Worm (Caenorhabditis elegans) whole organism, L1 larva: ENCODE data around the gene ehs-1.

Experiments
- C16A3.4 ChIP-seq: fragments of 150-350 bp; optimal IDR thresholded peaks from 2 replicates; lab custom pipeline; 2014; ENCODE audit warnings: missing biosample characterization, missing genetic modification characterization
- F16B12.6 ChIP-seq: fragments of 150-350 bp; optimal IDR thresholded peaks from 2 replicates; lab custom pipeline; 2014; ENCODE audit warnings: missing biosample characterization, missing genetic modification characterization
- alr-1 ChIP-seq: fragments of 200-800 bp; sonication (Bioruptor generic); optimal IDR thresholded peaks from 2 replicates; lab custom pipeline; 2018; ENCODE audit warnings: borderline replicate concordance, mild to moderate bottlenecking, missing genetic modification characterization, missing compliant biosample characterization
- aly-2 ChIP-seq: fragments of 150-350 bp; optimal IDR thresholded peaks from 2 replicates; lab custom pipeline; 2014; ENCODE audit warnings: missing biosample characterization, missing genetic modification characterization
- blmp-1 ChIP-seq: fragments of 150-350 bp; optimal IDR thresholded peaks from 2 replicates; lab custom pipeline; 2014; ENCODE audit warnings: missing biosample characterization, missing genetic modification characterization
- ceh-63 ChIP-seq: fragments of 200-800 bp; sonication (Bioruptor generic); optimal IDR thresholded peaks from 2 replicates; lab custom pipeline; 2018; ENCODE audit warnings: mild to moderate bottlenecking, missing genetic modification characterization, missing compliant biosample characterization
- ceh-8 ChIP-seq: fragments of 200-800 bp; sonication (Bioruptor generic); optimal IDR thresholded peaks from 2 replicates; lab custom pipeline; 2018; ENCODE audit warnings: mild to moderate bottlenecking, missing genetic modification characterization, moderate library complexity, missing compliant biosample characterization
- ceh-82 ChIP-seq, 3 experiments: fragments of 150-350 bp in 1 of 3; sonication (generic microtip) in 2 of 3; optimal IDR thresholded peaks; 2 replicates each; lab custom pipeline; 2014 to 2017; ENCODE audit warnings: missing biosample characterization in 3 of 3, missing genetic modification characterization in 3 of 3
- ces-1 ChIP-seq: fragments of 150-350 bp; optimal IDR thresholded peaks from 2 replicates; lab custom pipeline; 2014; ENCODE audit warnings: missing biosample characterization, missing genetic modification reagents, missing genetic modification characterization
- dpl-1 ChIP-seq, 3 experiments: fragments of 150-350 bp in 2 of 3; sonication (generic microtip) in 1 of 3; optimal IDR thresholded peaks; 2 replicates each; lab custom pipeline; 2014 to 2017; ENCODE audit warnings: missing biosample characterization in 3 of 3, missing genetic modification characterization in 3 of 3, missing genetic modification reagents in 3 of 3
- dsc-1 ChIP-seq: sonication (generic microtip); optimal IDR thresholded peaks from 2 replicates; lab custom pipeline; 2016; ENCODE audit warnings: mild to moderate bottlenecking, missing genetic modification characterization, missing compliant biosample characterization
- efl-3 ChIP-seq: fragments of 200-800 bp; sonication (Bioruptor generic); optimal IDR thresholded peaks from 2 replicates; lab custom pipeline; 2018; ENCODE audit warnings: mild to moderate bottlenecking, missing genetic modification characterization, missing compliant biosample characterization
- elt-2 ChIP-seq: sonication (generic microtip); optimal IDR thresholded peaks from 2 replicates; lab custom pipeline; 2016; ENCODE audit warnings: missing genetic modification characterization, mild to moderate bottlenecking, inconsistent platforms, missing compliant biosample characterization, missing genetic modification reagents
- fkh-10 ChIP-seq: sonication (generic microtip); optimal IDR thresholded peaks from 2 replicates; lab custom pipeline; 2017; ENCODE audit warnings: missing biosample characterization, missing genetic modification reagents, missing genetic modification characterization
- fkh-4 ChIP-seq: sonication (generic microtip); optimal IDR thresholded peaks from 2 replicates; lab custom pipeline; 2016; ENCODE audit warnings: missing compliant biosample characterization, missing genetic modification characterization, borderline replicate concordance
- irx-1 ChIP-seq: sonication (generic microtip); optimal IDR thresholded peaks from 2 replicates; lab custom pipeline; 2016; ENCODE audit warnings: missing genetic modification characterization, missing compliant biosample characterization
- lin-14 ChIP-seq: fragments of 200-800 bp; sonication (Bioruptor generic); optimal IDR thresholded peaks from 2 replicates; lab custom pipeline; 2018; ENCODE audit warnings: mild to moderate bottlenecking, missing genetic modification characterization, moderate library complexity, missing compliant biosample characterization
- lin-15B ChIP-seq: fragments of 150-350 bp; sonication (generic microtip); optimal IDR thresholded peaks from 3 replicates; lab custom pipeline; 2014; ENCODE audit warnings: missing biosample characterization, missing genetic modification characterization
- lir-3 ChIP-seq: sonication (generic microtip); optimal IDR thresholded peaks from 2 replicates; lab custom pipeline; 2016; ENCODE audit warnings: mild to moderate bottlenecking, missing genetic modification characterization, moderate library complexity, missing compliant biosample characterization; ENCODE audit not compliant: poor library complexity
- lsy-2 ChIP-seq, 2 experiments: fragments of 150-350 bp; optimal IDR thresholded peaks; 2 replicates each; lab custom pipeline; 2014; ENCODE audit warnings: missing biosample characterization in 2 of 2, missing genetic modification characterization in 2 of 2
- mab-9 ChIP-seq: fragments of 200-800 bp; sonication (Bioruptor generic); IDR thresholded peaks from 2 replicates; pipeline ENCODE4 v1.3.6; 2022; ENCODE audit warnings: missing genetic modification reagents, missing genetic modification characterization, missing compliant biosample characterization
- mef-2 ChIP-seq: fragments of 150-350 bp; optimal IDR thresholded peaks from 2 replicates; lab custom pipeline; 2014; ENCODE audit warnings: missing biosample characterization, missing genetic modification characterization
- nhr-11 ChIP-seq: fragments of 150-350 bp; optimal IDR thresholded peaks from 2 replicates; lab custom pipeline; 2014; ENCODE audit warnings: missing biosample characterization, missing genetic modification characterization
- nhr-237 ChIP-seq: fragments of 150-350 bp; optimal IDR thresholded peaks from 2 replicates; lab custom pipeline; 2014; ENCODE audit warnings: missing biosample characterization, missing genetic modification characterization
- nhr-28 ChIP-seq: fragments of 150-350 bp; optimal IDR thresholded peaks from 2 replicates; lab custom pipeline; 2014; ENCODE audit warnings: missing biosample characterization, missing genetic modification characterization
- nhr-76 ChIP-seq: sonication (generic microtip); optimal IDR thresholded peaks from 2 replicates; lab custom pipeline; 2017; ENCODE audit warnings: missing biosample characterization, missing genetic modification characterization
- nhr-77 ChIP-seq: fragments of 150-350 bp; optimal IDR thresholded peaks from 2 replicates; lab custom pipeline; 2014; ENCODE audit warnings: missing biosample characterization, missing genetic modification characterization
- nhr-84 ChIP-seq: sonication (generic microtip); optimal IDR thresholded peaks from 2 replicates; lab custom pipeline; 2017; ENCODE audit warnings: missing biosample characterization, missing genetic modification characterization
- nhr-85 ChIP-seq: sonication (generic microtip); peaks from one replicate; lab custom pipeline; 2016; ENCODE audit warnings: missing genetic modification characterization, inconsistent platforms, missing compliant biosample characterization
- pag-3 ChIP-seq: sonication (generic microtip); optimal IDR thresholded peaks from 2 replicates; lab custom pipeline; 2017; ENCODE audit warnings: missing genetic modification characterization, mild to moderate bottlenecking, missing compliant biosample characterization, antibody characterized with exemption, borderline replicate concordance; ENCODE audit not compliant: insufficient read depth
- pqm-1 ChIP-seq: sonication (generic microtip); optimal IDR thresholded peaks from 3 replicates; lab custom pipeline; 2017; ENCODE audit warnings: missing biosample characterization, missing genetic modification characterization
- rnt-1 ChIP-seq: sonication (generic microtip); optimal IDR thresholded peaks from 2 replicates; lab custom pipeline; 2016; ENCODE audit warnings: mild to moderate bottlenecking, missing genetic modification characterization, moderate library complexity, missing compliant biosample characterization
- skn-1 ChIP-seq: fragments of 150-350 bp; optimal IDR thresholded peaks from 2 replicates; lab custom pipeline; 2014; ENCODE audit warnings: missing biosample characterization, missing genetic modification characterization
- snpc-4 ChIP-seq: fragments of 150-350 bp; optimal IDR thresholded peaks from 2 replicates; lab custom pipeline; 2014; ENCODE audit warnings: missing biosample characterization, missing genetic modification characterization
- snu-23 ChIP-seq: sonication (generic microtip); optimal IDR thresholded peaks from 2 replicates; lab custom pipeline; 2016; ENCODE audit warnings: missing genetic modification characterization, missing compliant biosample characterization
- sox-4 ChIP-seq: sonication (generic microtip); optimal IDR thresholded peaks from 2 replicates; lab custom pipeline; 2016; ENCODE audit warnings: missing genetic modification characterization, missing compliant biosample characterization
- sup-37 ChIP-seq: fragments of 200-800 bp; sonication (Bioruptor generic); optimal IDR thresholded peaks from 2 replicates; lab custom pipeline; 2018; ENCODE audit warnings: mild to moderate bottlenecking, missing genetic modification characterization, missing compliant biosample characterization
- swsn-7 ChIP-seq: sonication (generic microtip); optimal IDR thresholded peaks from 2 replicates; lab custom pipeline; 2016; ENCODE audit warnings: missing genetic modification characterization, missing compliant biosample characterization
- tbx-2 ChIP-seq: sonication (generic microtip); optimal IDR thresholded peaks from 2 replicates; lab custom pipeline; 2016; ENCODE audit warnings: missing genetic modification characterization, missing compliant biosample characterization
- unc-62 ChIP-seq: fragments of 150-350 bp; optimal IDR thresholded peaks from 2 replicates; lab custom pipeline; 2014; ENCODE audit warnings: missing biosample characterization, missing genetic modification reagents, missing genetic modification characterization
- unc-86 ChIP-seq: sonication (generic microtip); optimal IDR thresholded peaks from 2 replicates; lab custom pipeline; 2016; ENCODE audit warnings: missing genetic modification characterization, missing compliant biosample characterization
- unc-98 ChIP-seq: fragments of 200-800 bp; sonication (Bioruptor generic); IDR thresholded peaks from 2 replicates; pipeline ENCODE4 v1.3.6; 2022; ENCODE audit warnings: missing genetic modification characterization, missing compliant biosample characterization
- vab-15 ChIP-seq: sonication (generic microtip); optimal IDR thresholded peaks from 2 replicates; lab custom pipeline; 2017; ENCODE audit warnings: missing genotype, mild to moderate bottlenecking, missing genetic modification characterization, missing compliant biosample characterization
- zag-1 ChIP-seq: fragments of 150-350 bp; optimal IDR thresholded peaks from 2 replicates; lab custom pipeline; 2014; ENCODE audit warnings: missing biosample characterization, missing genetic modification characterization

ehs-1 gene

DNA sequence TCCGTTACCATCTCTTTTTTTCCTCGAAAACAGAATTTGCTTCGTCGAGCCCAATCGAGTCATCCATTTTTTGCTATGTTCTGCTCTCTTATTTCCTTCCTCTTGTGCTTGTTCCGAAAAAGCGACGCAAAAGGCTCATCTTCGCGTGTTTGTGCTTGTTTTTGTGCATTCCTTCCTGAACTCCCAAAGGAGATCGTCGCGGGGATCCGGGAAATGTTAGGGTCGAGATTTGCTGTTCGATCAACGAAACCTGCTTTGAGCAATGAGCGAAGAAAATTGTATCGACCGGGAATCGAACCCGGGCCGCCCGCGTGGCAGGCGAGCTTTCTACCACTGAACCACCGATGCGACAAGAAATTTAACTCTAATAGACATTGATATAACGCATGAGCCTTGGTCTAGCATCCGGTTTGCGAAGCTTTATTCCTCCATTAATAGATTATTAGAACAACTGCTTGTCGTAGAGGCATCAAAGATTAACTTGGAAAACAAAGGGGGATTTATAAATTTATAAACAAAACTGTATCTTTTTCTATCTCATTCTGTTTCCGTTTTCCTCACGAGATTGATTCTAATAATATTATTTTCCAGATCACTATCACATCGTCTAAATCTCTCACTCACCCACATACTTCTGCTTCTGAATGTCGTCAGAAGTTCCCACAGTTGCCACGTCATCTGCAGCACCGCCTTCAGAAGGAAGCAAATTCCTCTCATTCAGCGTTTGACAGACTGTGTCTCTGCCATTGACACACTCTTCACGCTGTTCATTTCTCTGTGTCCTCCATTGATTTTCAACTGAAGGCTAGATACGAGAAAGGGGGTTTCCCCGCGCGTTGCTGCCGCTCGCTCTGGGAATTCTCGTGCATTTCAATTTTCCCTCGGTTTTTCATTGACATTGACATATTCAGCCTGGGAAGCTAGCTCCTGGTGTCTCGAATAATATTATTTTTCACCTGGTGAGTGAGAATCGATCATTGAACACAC, 38.3 kb upstream of the ehs-1 start, which contains the start of gene K05F1.6 (continued):
- TF ChIP-seq alr-1: no peak
- TF ChIP-seq rnt-1 (tag; lab: Kevin White, UChicago): peak; percentile 78
- no peak for TF ChIP-seq pqm-1 (tag; lab: Kevin White, UChicago)
- no peak for TF ChIP-seq blmp-1
- no peak for TF ChIP-seq sox-4 (tag; lab: Kevin White, UChicago)
- peak; percentile 59 for TF ChIP-seq C16A3.4 (tag; lab: Kevin White, UChicago)
- no peak for TF ChIP-seq nhr-11 (tag; lab: Kevin White, UChicago)
- TF ChIP-seq mab-9 (GFP tag; lab: Robert Waterston, UW): no peak
- no peak for TF ChIP-seq unc-62 (GFP tag; lab: Kevin White, UChicago)
- TF ChIP-seq efl-3 (GFP tag; lab: Kevin White, UChicago): no peak
- TF ChIP-seq skn-1 (tag; lab: Kevin White, UChicago): peak; percentile 11
- TF ChIP-seq lsy-2 (tag; optimal IDR thresholded peaks at IDR 0.05; lab: Kevin White, UChicago): peak in 1 of 2 experiments; percentile 52
- no peak for TF ChIP-seq fkh-4 (tag; lab: Kevin White, UChicago)
- TF ChIP-seq fkh-10 (GFP tag; lab: Kevin White, UChicago): no peak
- no peak for TF ChIP-seq ceh-63 (GFP tag; lab: Kevin White, UChicago)
- TF ChIP-seq swsn-7: peak; percentile 42
- TF ChIP-seq snu-23: peak; percentile 20
- no peak for TF ChIP-seq aly-2 (tag; lab: Kevin White, UChicago)
- no peak for TF ChIP-seq pag-3 (tag; lab: Kevin White, UChicago)
- no peak for TF ChIP-seq nhr-77 (tag; lab: Kevin White, UChicago)
- no peak for TF ChIP-seq mef-2 (tag; lab: Kevin White, UChicago)
- TF ChIP-seq elt-2: peak; percentile 70
- TF ChIP-seq sup-37 (GFP tag; lab: Kevin White, UChicago): peak; percentile 6
- TF ChIP-seq lin-15B (tag; lab: Kevin White, UChicago): no peak
- peak; percentile 53 for TF ChIP-seq nhr-85 (tag; lab: Kevin White, UChicago)
- TF ChIP-seq tbx-2 (tag; lab: Kevin White, UChicago): peak; percentile 18
- TF ChIP-seq ceh-8 (GFP tag; lab: Kevin White, UChicago): peak; percentile 19
- no peak for TF ChIP-seq snpc-4
- TF ChIP-seq nhr-76: peak; percentile 20
- peak in 1 of 3 experiments; percentile 8 for TF ChIP-seq dpl-1 (GFP tag; optimal IDR thresholded peaks at IDR 0.05; lab: Kevin White, UChicago)
- TF ChIP-seq irx-1 (tag; lab: Kevin White, UChicago): no peak
- peak; percentile 9 for TF ChIP-seq unc-86 (tag; lab: Kevin White, UChicago)
- TF ChIP-seq nhr-84 (tag; lab: Kevin White, UChicago): no peak
- TF ChIP-seq vab-15 (tag; lab: Kevin White, UChicago): no peak
- no peak for TF ChIP-seq ces-1 (GFP tag; lab: Kevin White, UChicago)

DNA sequence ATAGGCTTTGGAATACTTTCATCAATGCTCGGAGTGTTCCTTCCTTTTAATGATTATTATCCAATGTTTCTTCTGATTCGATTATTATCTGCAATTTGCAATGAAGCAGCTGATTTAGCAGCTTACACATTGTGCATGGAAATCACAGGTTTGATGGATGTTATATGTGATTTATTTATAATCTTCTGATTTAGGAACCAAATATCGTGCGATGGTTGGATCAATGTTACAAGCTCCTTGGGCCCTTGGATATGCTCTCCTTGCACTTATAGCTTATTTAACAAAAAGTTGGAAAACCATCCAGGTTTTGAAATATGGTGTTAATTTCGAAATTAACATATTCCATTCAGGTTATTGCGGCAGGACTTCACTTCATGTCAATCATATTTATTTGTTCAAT, 35.0 kb upstream of the ehs-1 start:
- TF ChIP-seq mef-2 (tag; lab: Kevin White, UChicago): no peak
- TF ChIP-seq F16B12.6: no peak
- no peak for TF ChIP-seq snu-23
- no peak for TF ChIP-seq pag-3 (tag; lab: Kevin White, UChicago)
- no peak for TF ChIP-seq ceh-82 (tag; optimal IDR thresholded peaks at IDR 0.05; lab: Kevin White, UChicago)
- no peak for TF ChIP-seq lir-3 (tag; lab: Kevin White, UChicago)
- TF ChIP-seq ceh-63 (GFP tag; lab: Kevin White, UChicago): no peak
- no peak for TF ChIP-seq nhr-237 (tag; lab: Kevin White, UChicago)
- no peak for TF ChIP-seq zag-1 (tag; lab: Kevin White, UChicago)
- no peak for TF ChIP-seq unc-98 (GFP tag; lab: Robert Waterston, UW)
- TF ChIP-seq lin-14 (GFP tag; lab: Kevin White, UChicago): no peak
- no peak for TF ChIP-seq aly-2 (tag; lab: Kevin White, UChicago)
- TF ChIP-seq dsc-1: no peak
- no peak for TF ChIP-seq pqm-1 (tag; lab: Kevin White, UChicago)
- no peak for TF ChIP-seq nhr-28 (tag; lab: Kevin White, UChicago)
- no peak for TF ChIP-seq sup-37 (GFP tag; lab: Kevin White, UChicago)
- no peak for TF ChIP-seq snpc-4
